Fruit fly (Drosophila melanogaster): ENCODE results near the gene CG44227.
A peak's percentile ranks its signal among the peaks of the same experiment; 100 is the strongest.

Gene CG44227

dm6 chr3R:8670529-8671491, 14.2 kb downstream of the CG44227 start, which contains the start of gene p:
Gene p, minus strand, starts transcription at chr3R:8670684.
- TF ChIP-seq CG8388 (GFP tag; optimal IDR thresholded peaks at IDR 0.05) (no peak), Awh (GFP tag; IDR thresholded peaks at IDR 0.05) (0 out of 2 replicates have a peak, but pooled peaks have one; percentile 46), HLH3B (GFP tag; IDR thresholded peaks at IDR 0.05) (peak; percentile 28; the same call in 1 of the 2 replicates), H15 (GFP tag; IDR thresholded peaks at IDR 0.05) (no peak), insv (GFP tag; optimal IDR thresholded peaks at IDR 0.05) (peak in 1 of 2 experiments; percentile 23), YL-1 (GFP tag; optimal IDR thresholded peaks at IDR 0.05) (peak; percentile 16), Xbp1 (GFP tag; optimal IDR thresholded peaks at IDR 0.05) (peak; percentile 38), CG7357 (GFP tag; IDR thresholded peaks at IDR 0.05) (no peak), CG7963 (GFP tag; IDR thresholded peaks at IDR 0.05; ENCODE audit: partially characterized antibody) (no peak), ash1 (GFP tag; optimal IDR thresholded peaks at IDR 0.05) (no peak), CG12769 (tag; optimal IDR thresholded peaks at IDR 0.05) (no peak), Asciz (GFP tag; optimal IDR thresholded peaks at IDR 0.05) (peak; percentile 36), CG13123 (GFP tag; optimal IDR thresholded peaks at IDR 0.05) (no peak), kay (GFP tag; optimal IDR thresholded peaks at IDR 0.05) (peak; percentile 56), gfzf (GFP tag; optimal IDR thresholded peaks at IDR 0.05) (no peak), HHEX (GFP tag; optimal IDR thresholded peaks at IDR 0.05) (peak; percentile 54), her (GFP tag; optimal IDR thresholded peaks at IDR 0.05) (peak; percentile 4), CG11247 (GFP tag; IDR thresholded peaks at IDR 0.05) (no peak), Ptx1 (GFP tag; IDR thresholded peaks at IDR 0.05) (0 out of 2 replicates have a peak, but pooled peaks have one; percentile 43), CG5953 (GFP tag; IDR thresholded peaks at IDR 0.05) (peak; percentile 3; the same call in 1 of the 2 replicates), CG2889 (GFP tag; IDR thresholded peaks at IDR 0.05) (no peak), Max (GFP tag; optimal IDR thresholded peaks at IDR 0.05) (no peak), row (GFP tag; IDR thresholded peaks at IDR 0.05) (peak; percentile 47; the same call in 2 of the 3 replicates), lov (optimal IDR thresholded peaks at IDR 0.05) (no peak), lov (GFP tag; IDR thresholded peaks at IDR 0.05) (no peak), ken (GFP tag; IDR thresholded peaks at IDR 0.05) (no peak), CG16813 (GFP tag; IDR thresholded peaks at IDR 0.05; ENCODE audit: partially characterized antibody) (no peak), dimm (GFP tag; IDR thresholded peaks at IDR 0.05) (no peak), Atf3 (GFP tag; optimal IDR thresholded peaks at IDR 0.05) (no peak), Fer2 (tag; optimal IDR thresholded peaks at IDR 0.05) (peak; percentile 4), CG17328 (GFP tag; IDR thresholded peaks at IDR 0.05) (0 out of 2 replicates have a peak, but pooled peaks have one; percentile 22), vnd (GFP tag; IDR thresholded peaks at IDR 0.05; ENCODE audit: partially characterized antibody) (no peak), sug (tag; optimal IDR thresholded peaks at IDR 0.05) (peak; percentile 4), da (GFP tag; optimal IDR thresholded peaks at IDR 0.05) (no peak), CG1603 (tag; optimal IDR thresholded peaks at IDR 0.05) (peak; percentile 18), gt (GFP tag; IDR thresholded peaks at IDR 0.05) (no peak), CG11093 (GFP tag; IDR thresholded peaks at IDR 0.05) (no peak), CG17186 (GFP tag; optimal IDR thresholded peaks at IDR 0.05) (no peak), CG8089 (GFP tag; optimal IDR thresholded peaks at IDR 0.05) (no peak), CG6813 (GFP tag; optimal IDR thresholded peaks at IDR 0.05) (peak; percentile 5), CG42726 (GFP tag; IDR thresholded peaks at IDR 0.05; ENCODE audit: partially characterized antibody) (no peak), CG12236 (GFP tag; optimal IDR thresholded peaks at IDR 0.05) (peak; percentile 35), wek (GFP tag; optimal IDR thresholded peaks at IDR 0.05) (peak; percentile 39), chn (GFP tag; optimal IDR thresholded peaks at IDR 0.05) (peak; percentile 36), CG7987 (GFP tag; optimal IDR thresholded peaks at IDR 0.05) (peak; percentile 57), bowl (GFP tag; IDR thresholded peaks at IDR 0.05) (no peak), grau (tag; optimal IDR thresholded peaks at IDR 0.05) (peak; percentile 15), mam (GFP tag; optimal IDR thresholded peaks at IDR 0.05) (peak; percentile 59)
